Worm (Caenorhabditis elegans): ENCODE data around the gene gsp-2.

DNA sequence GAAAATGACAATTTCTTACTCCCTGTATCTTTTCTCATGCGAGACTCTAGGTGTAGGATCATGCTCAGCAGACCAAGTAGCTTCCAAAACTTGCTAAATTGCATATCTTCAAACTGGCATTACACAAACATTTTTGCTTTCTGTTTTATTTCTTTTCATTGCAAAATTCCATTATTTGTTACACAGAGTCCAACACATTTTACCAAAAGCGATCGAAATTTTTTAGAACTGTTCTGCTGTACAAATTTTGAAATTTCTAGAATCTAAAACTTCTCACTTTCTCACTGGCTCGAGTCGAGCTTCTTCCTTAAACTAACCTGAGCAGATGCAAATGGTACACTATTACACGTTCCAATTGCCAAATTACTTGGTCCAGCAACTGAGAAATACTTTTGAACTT lies 21.9 kb upstream of the gsp-2 start:
- no peak for TF ChIP-seq F52B5.7 (tag; optimal IDR thresholded peaks at IDR 0.05)
- no peak for TF ChIP-seq madf-6 (GFP tag; IDR thresholded peaks at IDR 0.05)
- no peak for TF ChIP-seq F10E7.11 (tag; optimal IDR thresholded peaks at IDR 0.05)
- no peak for TF ChIP-seq nfya-1 (tag; optimal IDR thresholded peaks at IDR 0.05; ENCODE audit: borderline replicate concordance, insufficient read depth)
- TF ChIP-seq ekl-4 (GFP tag; IDR thresholded peaks at IDR 0.05): no peak
